Fruit fly (Drosophila melanogaster) whole organism, prepupa: ENCODE measurements around the gene CG15912.
A peak's percentile ranks its signal among the peaks of the same experiment; 100 is the strongest.

Experiments
- CG1621 ChIP-seq: fragments of 200-800 bp; sonication (Bioruptor generic); optimal IDR thresholded peaks from 3 replicates; lab custom pipeline; 2018; ENCODE audit warnings: missing biosample characterization, mild to moderate bottlenecking, missing genetic modification characterization
- CG3032 ChIP-seq: fragments of 200-800 bp; optimal IDR thresholded peaks from 2 replicates; lab custom pipeline; 2019; ENCODE audit warnings: missing biosample characterization, mild to moderate bottlenecking, missing genetic modification characterization, moderate library complexity
- CG6163 ChIP-seq: fragments of 200-800 bp; sonication (Bioruptor generic); IDR thresholded peaks from 3 replicates; pipeline ENCODE4 v1.3.6; 2022; ENCODE audit warnings: missing biosample characterization, missing genetic modification characterization
- CG8319 ChIP-seq: fragments of 200-800 bp; sonication (Bioruptor generic); optimal IDR thresholded peaks from 3 replicates; lab custom pipeline; 2016; ENCODE audit warnings: missing biosample characterization, missing genetic modification characterization
- OdsH ChIP-seq: fragments of 200-800 bp; sonication (Bioruptor generic); optimal IDR thresholded peaks from 3 replicates; lab custom pipeline; 2016; ENCODE audit warnings: missing biosample characterization, missing genetic modification characterization
- dac ChIP-seq: fragments of 200-800 bp; sonication (Bioruptor generic); optimal IDR thresholded peaks from 2 replicates; lab custom pipeline; 2017; ENCODE audit warnings: missing biosample characterization, mild to moderate bottlenecking, missing genetic modification characterization

DNA sequence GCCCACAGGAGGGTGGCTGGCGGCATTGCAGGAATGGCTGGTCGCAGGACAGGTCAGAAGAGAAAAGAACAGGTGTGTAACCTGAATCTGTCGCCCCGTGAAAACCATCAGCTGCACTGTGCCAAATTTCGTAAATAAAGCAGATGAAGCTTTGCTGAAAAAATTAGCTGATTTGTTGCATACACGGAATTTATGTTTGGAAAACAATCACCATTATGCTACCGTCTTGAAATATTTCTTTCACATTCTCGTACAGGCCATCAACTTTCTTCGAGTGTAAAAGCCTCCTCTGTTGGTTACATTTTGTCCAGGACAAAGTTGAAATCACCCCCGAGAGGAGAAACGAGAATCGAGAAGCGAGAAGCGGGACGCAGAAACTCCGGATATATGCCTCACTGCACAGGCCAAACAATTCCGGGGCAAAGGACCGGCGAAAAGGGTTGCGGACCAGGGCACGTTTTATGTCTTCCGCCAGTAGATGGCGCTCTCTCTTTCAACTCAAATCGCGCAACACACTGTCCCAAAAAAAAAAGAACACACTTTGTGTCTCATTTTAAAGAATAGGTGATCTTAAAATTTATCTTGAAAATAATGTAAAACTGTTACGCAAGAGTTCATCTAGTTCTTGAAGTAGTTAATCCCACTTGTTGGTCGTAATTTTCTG, 11.4 kb downstream of the CG15912 start:
- no peak for TF ChIP-seq dac (GFP tag; lab: Kevin White, UChicago)
- TF ChIP-seq CG8319 (GFP tag; lab: Kevin White, UChicago), result no peak
- peak; percentile 13 for TF ChIP-seq OdsH
- peak; percentile 12 for TF ChIP-seq CG1621 (tag; lab: Kevin White, UChicago)
- 0 out of 3 replicates have a peak, but pooled peaks have one; percentile 11 for TF ChIP-seq CG6163 (GFP tag; lab: Robert Waterston, UW)
- TF ChIP-seq CG3032 (tag; lab: Kevin White, UChicago), result no peak
